Fruit fly (Drosophila melanogaster) whole organism, embryonic: ENCODE measurements around the gene Mlc1.

Source experiments
- ATbp ChIP-seq: fragments of 200-800 bp; sonication (Bioruptor generic); optimal IDR thresholded peaks from 2 replicates; lab custom pipeline; 2017; ENCODE audit warnings: missing biosample characterization, mild to moderate bottlenecking, missing genetic modification characterization, missing genetic modification reagents
- Adf1 ChIP-seq: fragments of 200-800 bp; sonication (Bioruptor generic); IDR thresholded peaks from 2 replicates; pipeline ENCODE4 v1.3.6; 2022; ENCODE audit warnings: missing biosample characterization, missing genetic modification characterization
- Atf3 ChIP-seq: fragments of 200-800 bp; sonication (Bioruptor generic); optimal IDR thresholded peaks from 3 replicates; lab custom pipeline; 2016; ENCODE audit warnings: missing biosample characterization, missing genetic modification characterization
- CG12219 ChIP-seq: fragments of 200-800 bp; sonication (Bioruptor generic); optimal IDR thresholded peaks from 3 replicates; lab custom pipeline; 2018; ENCODE audit warnings: missing biosample characterization, mild to moderate bottlenecking, missing genetic modification characterization
- CG12659 ChIP-seq: fragments of 200-800 bp; sonication (Bioruptor generic); optimal IDR thresholded peaks from 3 replicates; lab custom pipeline; 2017; ENCODE audit warnings: mild to moderate bottlenecking, missing biosample characterization, missing genetic modification reagents, missing genetic modification characterization
- CG13894 ChIP-seq: fragments of 200-800 bp; sonication (Bioruptor generic); optimal IDR thresholded peaks from 3 replicates; lab custom pipeline; 2018; ENCODE audit warnings: missing biosample characterization, mild to moderate bottlenecking, missing genetic modification characterization, moderate library complexity
- CG16863 ChIP-seq: fragments of 200-800 bp; sonication (Bioruptor generic); optimal IDR thresholded peaks from 3 replicates; lab custom pipeline; 2016; ENCODE audit warnings: missing biosample characterization, missing genetic modification characterization
- CG17186 ChIP-seq: fragments of 200-800 bp; sonication (Bioruptor generic); optimal IDR thresholded peaks from 3 replicates; lab custom pipeline; 2017; ENCODE audit warnings: missing biosample characterization, missing genetic modification reagents, missing genetic modification characterization
- CG17359 ChIP-seq: fragments of 200-800 bp; sonication (Bioruptor generic); optimal IDR thresholded peaks from 3 replicates; lab custom pipeline; 2018; ENCODE audit warnings: missing biosample characterization, mild to moderate bottlenecking, missing genetic modification characterization, moderate library complexity
- CG30403 ChIP-seq: fragments of 200-800 bp; sonication (Bioruptor generic); optimal IDR thresholded peaks from 3 replicates; lab custom pipeline; 2016; ENCODE audit warnings: missing biosample characterization, missing genetic modification characterization
- CG4360 ChIP-seq: fragments of 200-800 bp; sonication (Bioruptor generic); IDR thresholded peaks from 2 replicates; pipeline ENCODE4 v1.3.6; 2022; ENCODE audit warnings: missing biosample characterization, missing genetic modification characterization
- CG6654 ChIP-seq: fragments of 200-800 bp; sonication (Bioruptor generic); optimal IDR thresholded peaks from 2 replicates; lab custom pipeline; 2017; ENCODE audit warnings: missing biosample characterization, mild to moderate bottlenecking, missing genetic modification characterization
- CG6683 ChIP-seq: fragments of 200-800 bp; sonication (Bioruptor generic); optimal IDR thresholded peaks from 2 replicates; lab custom pipeline; 2017; ENCODE audit warnings: missing biosample characterization, mild to moderate bottlenecking, missing genetic modification characterization, missing genetic modification reagents
- CG6791 ChIP-seq: fragments of 200-800 bp; sonication (Bioruptor generic); IDR thresholded peaks from 3 replicates; pipeline ENCODE4 v1.3.6; 2022; ENCODE audit warnings: missing biosample characterization, missing genetic modification characterization; ENCODE audit not compliant: partially characterized antibody
- CG7271 ChIP-seq: fragments of 200-800 bp; sonication (Bioruptor generic); optimal IDR thresholded peaks from 2 replicates; lab custom pipeline; 2018; ENCODE audit warnings: missing biosample characterization, mild to moderate bottlenecking, missing genetic modification characterization, moderate library complexity
- CG9215 ChIP-seq: fragments of 200-800 bp; sonication (Bioruptor generic); IDR thresholded peaks from 2 replicates; pipeline ENCODE4 v1.3.6; 2022; ENCODE audit warnings: missing biosample characterization, missing genetic modification characterization
- CoRest ChIP-seq: fragments of 200-800 bp; sonication (Bioruptor generic); optimal IDR thresholded peaks from 3 replicates; lab custom pipeline; 2018; ENCODE audit warnings: missing biosample characterization, mild to moderate bottlenecking, missing genetic modification characterization, moderate library complexity
- Eip74EF ChIP-seq, 2 experiments: fragments of 200-800 bp in 1 of 2; fragments of >200 bp in 1 of 2; sonication (Bioruptor generic) in 1 of 2; optimal IDR thresholded peaks; 2 replicates each; lab custom pipeline; 2017 to 2019; ENCODE audit warnings: missing biosample characterization in 2 of 2, missing genetic modification characterization in 2 of 2, mild to moderate bottlenecking in 1 of 2, moderate library complexity in 1 of 2
- Ets65A ChIP-seq: fragments of 200-800 bp; sonication (Bioruptor generic); peaks from one replicate; lab custom pipeline; 2016; ENCODE audit warnings: missing biosample characterization, missing genetic modification characterization
- HLH3B ChIP-seq: fragments of 200-800 bp; sonication (Bioruptor generic); IDR thresholded peaks from 2 replicates; pipeline ENCODE4 v1.3.6; 2022; ENCODE audit warnings: missing biosample characterization, missing genetic modification characterization
- HmgD ChIP-seq: fragments of 200-800 bp; sonication (Bioruptor generic); optimal IDR thresholded peaks from 3 replicates; lab custom pipeline; 2016; ENCODE audit warnings: missing biosample characterization, missing genetic modification characterization
- Hr78 ChIP-seq, 2 experiments: fragments of 200-800 bp in 1 of 2; fragments of >200 bp in 1 of 2; sonication (Bioruptor generic) in 1 of 2; optimal IDR thresholded peaks; 2 replicates each; lab custom pipeline; 2017 to 2019; ENCODE audit warnings: missing biosample characterization in 2 of 2, missing genetic modification characterization in 2 of 2, mild to moderate bottlenecking in 1 of 2, moderate library complexity in 1 of 2
- Jarid2 ChIP-seq: fragments of 200-800 bp; sonication (Bioruptor generic); optimal IDR thresholded peaks from 3 replicates; lab custom pipeline; 2017; ENCODE audit warnings: mild to moderate bottlenecking, missing biosample characterization, missing genetic modification reagents, missing genetic modification characterization
- Lpt ChIP-seq: fragments of >200 bp; optimal IDR thresholded peaks from 2 replicates; lab custom pipeline; 2018; ENCODE audit warnings: missing biosample characterization, missing genetic modification characterization
- Nf-YC ChIP-seq: fragments of 200-800 bp; optimal IDR thresholded peaks from 3 replicates; lab custom pipeline; 2019; ENCODE audit warnings: missing biosample characterization, mild to moderate bottlenecking, missing genetic modification characterization, moderate library complexity
- Optix ChIP-seq: fragments of 200-800 bp; sonication (Bioruptor generic); IDR thresholded peaks from 3 replicates; pipeline ENCODE4 v1.3.6; 2022; ENCODE audit warnings: missing biosample characterization, missing genetic modification characterization
- Scr ChIP-seq: fragments of 200-800 bp; sonication (Bioruptor generic); IDR thresholded peaks from 2 replicates; pipeline ENCODE4 v1.3.6; 2022; ENCODE audit warnings: missing biosample characterization, missing genetic modification characterization; ENCODE audit not compliant: partially characterized antibody
- Trl ChIP-seq, 3 experiments: fragments of >200 bp in 2 of 3; fragments of 200-800 bp in 1 of 3; sonication (Bioruptor generic) in 1 of 3; optimal IDR thresholded peaks; 2 replicates in 1 of 3; 3 replicates in 2 of 3; lab custom pipeline; 2016 to 2017; ENCODE audit warnings: missing biosample characterization in 1 of 3, missing genetic modification characterization in 1 of 3
- YL-1 ChIP-seq: fragments of 200-800 bp; sonication (Bioruptor generic); optimal IDR thresholded peaks from 3 replicates; lab custom pipeline; 2017; ENCODE audit warnings: missing biosample characterization, mild to moderate bottlenecking, missing genetic modification characterization
- amos ChIP-seq: fragments of 200-800 bp; sonication (Bioruptor generic); IDR thresholded peaks from 2 replicates; pipeline ENCODE4 v1.3.6; 2022; ENCODE audit warnings: missing biosample characterization, missing genetic modification characterization; ENCODE audit not compliant: partially characterized antibody
- ash1 ChIP-seq: fragments of 200-800 bp; sonication (Bioruptor generic); optimal IDR thresholded peaks from 2 replicates; lab custom pipeline; 2018; ENCODE audit warnings: missing biosample characterization, mild to moderate bottlenecking, missing genetic modification characterization
- crp ChIP-seq, 2 experiments: fragments of 200-800 bp; sonication (Bioruptor generic); optimal IDR thresholded peaks; 2 replicates in 1 of 2; 3 replicates in 1 of 2; lab custom pipeline; 2017; ENCODE audit warnings: missing biosample characterization in 2 of 2, missing genetic modification characterization in 2 of 2, mild to moderate bottlenecking in 1 of 2, moderate library complexity in 1 of 2
- dati ChIP-seq: fragments of 200-800 bp; sonication (Bioruptor generic); IDR thresholded peaks from 2 replicates; pipeline ENCODE4 v1.3.6; 2022; ENCODE audit warnings: missing biosample characterization, missing genetic modification characterization
- en ChIP-seq: fragments of 200-800 bp; sonication (Bioruptor generic); optimal IDR thresholded peaks from 2 replicates; lab custom pipeline; 2016; ENCODE audit warnings: missing biosample characterization, missing genetic modification characterization
- exex ChIP-seq: fragments of 200-800 bp; sonication (Bioruptor generic); optimal IDR thresholded peaks from 4 replicates; lab custom pipeline; 2018; ENCODE audit warnings: missing biosample characterization, mild to moderate bottlenecking, missing genetic modification characterization, moderate library complexity
- gcm ChIP-seq: fragments of 200-800 bp; sonication (Bioruptor generic); optimal IDR thresholded peaks from 2 replicates; lab custom pipeline; 2019; ENCODE audit warnings: missing biosample characterization, mild to moderate bottlenecking, missing genetic modification characterization, moderate library complexity
- gro ChIP-seq: fragments of 200-800 bp; sonication (Bioruptor generic); optimal IDR thresholded peaks from 2 replicates; lab custom pipeline; 2016; ENCODE audit warnings: missing biosample characterization, missing genetic modification characterization
- jumu ChIP-seq: fragments of 200-800 bp; sonication (Bioruptor generic); optimal IDR thresholded peaks from 3 replicates; lab custom pipeline; 2016; ENCODE audit warnings: missing biosample characterization, missing genetic modification characterization
- lov ChIP-seq, 2 experiments: fragments of 200-800 bp in 1 of 2; fragments of >200 bp in 1 of 2; sonication (Bioruptor generic) in 1 of 2; IDR thresholded peaks in 1 of 2; optimal IDR thresholded peaks in 1 of 2; 2 replicates in 1 of 2; 3 replicates in 1 of 2; pipeline versions ENCODE4 v1.3.6 to Lab custom; 2017 to 2022; ENCODE audit warnings: missing biosample characterization in 1 of 2, missing genetic modification characterization in 1 of 2
- maf-S ChIP-seq: fragments of 200-800 bp; sonication (Bioruptor generic); optimal IDR thresholded peaks from 2 replicates; lab custom pipeline; 2016; ENCODE audit warnings: missing biosample characterization, missing genetic modification characterization
- phol ChIP-seq: fragments of 200-800 bp; sonication (Bioruptor generic); optimal IDR thresholded peaks from 3 replicates; lab custom pipeline; 2018; ENCODE audit warnings: missing biosample characterization, mild to moderate bottlenecking, missing genetic modification characterization, moderate library complexity
- pros ChIP-seq: fragments of 200-800 bp; sonication (Bioruptor generic); optimal IDR thresholded peaks from 3 replicates; lab custom pipeline; 2019; ENCODE audit warnings: missing biosample characterization, mild to moderate bottlenecking, missing genetic modification characterization, moderate library complexity
- tin ChIP-seq: fragments of 200-800 bp; sonication (Bioruptor generic); optimal IDR thresholded peaks from 3 replicates; lab custom pipeline; 2016; ENCODE audit warnings: missing biosample characterization, missing genetic modification characterization
- toy ChIP-seq: fragments of 200-800 bp; sonication (Bioruptor generic); IDR thresholded peaks from 2 replicates; pipeline ENCODE4 v1.3.6; 2022; ENCODE audit warnings: missing biosample characterization, missing genetic modification characterization
- trh ChIP-seq: fragments of 200-800 bp; sonication (Bioruptor generic); optimal IDR thresholded peaks from 2 replicates; lab custom pipeline; 2016; ENCODE audit warnings: missing biosample characterization, missing genetic modification characterization
- unpg ChIP-seq: fragments of 200-800 bp; sonication (Bioruptor generic); optimal IDR thresholded peaks from 3 replicates; lab custom pipeline; 2018; ENCODE audit warnings: missing biosample characterization, mild to moderate bottlenecking, missing genetic modification characterization, moderate library complexity
- zen2 ChIP-seq: fragments of 200-800 bp; sonication (Bioruptor generic); IDR thresholded peaks from 3 replicates; pipeline ENCODE4 v1.3.6; 2022; ENCODE audit warnings: missing biosample characterization, missing genetic modification characterization; ENCODE audit not compliant: partially characterized antibody

Gene Mlc1

DNA sequence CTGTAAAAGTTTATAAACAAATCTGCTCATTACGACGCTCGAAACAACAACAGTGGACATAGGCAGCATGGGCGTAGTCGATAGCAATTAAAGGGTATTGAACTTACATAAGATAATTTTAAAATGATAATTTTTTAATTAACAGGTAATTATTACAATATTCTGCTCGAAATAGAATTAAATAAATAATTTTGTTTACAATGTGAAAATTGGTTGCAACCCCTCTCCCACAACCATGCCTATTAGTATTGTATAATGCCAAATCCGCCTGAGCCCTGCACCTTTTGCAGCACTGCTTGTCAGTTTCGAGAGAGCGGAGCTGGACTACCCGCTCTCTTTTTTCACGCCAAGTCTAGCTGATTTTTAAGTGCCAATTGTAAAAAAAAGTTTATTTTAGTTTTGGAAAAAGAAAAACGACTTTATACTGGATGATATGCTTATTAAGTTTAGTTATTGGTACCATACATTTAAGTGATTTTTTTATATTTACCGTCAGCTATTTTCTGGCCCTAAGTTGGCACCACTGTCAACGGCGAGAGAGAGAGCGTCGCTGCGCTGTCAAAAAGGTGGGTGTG is 23.9 kb downstream of the Mlc1 start, which contains the start of the genes CG5611 and Mtl (continued):
- TF ChIP-seq CG30403 (GFP tag; lab: Kevin White, UChicago) (peak; percentile 100), en (GFP tag; lab: Kevin White, UChicago) (peak; percentile 93), amos (peak; percentile 37; the same call in 1 of the 2 replicates), jumu (GFP tag; lab: Kevin White, UChicago) (peak; percentile 97), exex (tag; lab: Kevin White, UChicago) (peak; percentile 98), CG4360 (GFP tag; lab: Robert Waterston, UW) (peak; percentile 94), CG12219 (GFP tag; lab: Kevin White, UChicago) (peak; percentile 99), Jarid2 (GFP tag; lab: Kevin White, UChicago) (peak; percentile 96), ash1 (GFP tag; lab: Kevin White, UChicago) (peak; percentile 96), Scr (GFP tag; lab: Robert Waterston, UW) (peak; percentile 36; the same call in 1 of the 2 replicates), CG17186 (GFP tag; lab: Kevin White, UChicago) (peak; percentile 95), CG9215 (peak; percentile 99), CG7271 (tag; lab: Kevin White, UChicago) (peak; percentile 100), Atf3 (GFP tag; lab: Kevin White, UChicago) (peak; percentile 92), zen2 (GFP tag; lab: Robert Waterston, UW) (no peak), trh (peak; percentile 100), Adf1 (GFP tag; lab: Robert Waterston, UW) (peak; percentile 95), CG6791 (GFP tag; lab: Robert Waterston, UW) (no peak), Eip74EF (GFP tag; optimal IDR thresholded peaks at IDR 0.05; lab: Kevin White, UChicago) (peak in 1 of 2 experiments; percentile 99), Lpt (no peak), CG12659 (GFP tag; lab: Kevin White, UChicago) (peak; percentile 100), HLH3B (GFP tag; lab: Robert Waterston, UW) (peak; percentile 100), crp (GFP tag; optimal IDR thresholded peaks at IDR 0.05; lab: Kevin White, UChicago) (peak; percentile 26 to 80), Hr78 (GFP tag; optimal IDR thresholded peaks at IDR 0.05; lab: Kevin White, UChicago) (peak in 1 of 2 experiments; percentile 94), CoRest (tag; lab: Kevin White, UChicago) (peak; percentile 100), maf-S (peak; percentile 98), Optix (GFP tag; lab: Robert Waterston, UW) (peak; percentile 99), gcm (GFP tag; lab: Kevin White, UChicago) (peak; percentile 99), phol (tag; lab: Kevin White, UChicago) (peak; percentile 100), pros (GFP tag; lab: Kevin White, UChicago) (peak; percentile 82), toy (GFP tag; lab: Robert Waterston, UW) (peak; percentile 100), CG16863 (peak; percentile 97), HmgD (GFP tag; lab: Kevin White, UChicago) (peak; percentile 89), gro (GFP tag; lab: Kevin White, UChicago) (peak; percentile 97), Ets65A (peak; percentile 100), dati (peak; percentile 99), lov (optimal IDR thresholded peaks at IDR 0.05; lab: Kevin White, UChicago) (no peak), lov (GFP tag; IDR thresholded peaks at IDR 0.05; lab: Robert Waterston, UW) (peak; percentile 99), CG6654 (GFP tag; lab: Kevin White, UChicago) (peak; percentile 94), YL-1 (GFP tag; lab: Kevin White, UChicago) (peak; percentile 99), CG6683 (GFP tag; lab: Kevin White, UChicago) (peak; percentile 99), CG13894 (tag; lab: Kevin White, UChicago) (peak; percentile 99), ATbp (GFP tag; lab: Kevin White, UChicago) (peak; percentile 99), tin (GFP tag; lab: Kevin White, UChicago) (peak; percentile 100), unpg (GFP tag; lab: Kevin White, UChicago) (peak; percentile 100), Trl (optimal IDR thresholded peaks at IDR 0.05; lab: Kevin White, UChicago) (peak; percentile 81 to 91), Trl (GFP tag; optimal IDR thresholded peaks at IDR 0.05; lab: Kevin White, UChicago) (peak; percentile 97), Nf-YC (tag; lab: Kevin White, UChicago) (peak; percentile 94), CG17359 (peak; percentile 100)
